Worm (Caenorhabditis elegans): ENCODE results near the gene K08F8.7.

K08F8.7 gene

ce11 chrII:8747939-8748352 lies 7.2 kb downstream of the K08F8.7 start (continued):
- TF ChIP-seq hlh-11 (tag; optimal IDR thresholded peaks at IDR 0.05) = peak; percentile 33
- TF ChIP-seq nhr-42 (GFP tag; IDR thresholded peaks at IDR 0.05) = no peak
- TF ChIP-seq nhr-25 (tag; optimal IDR thresholded peaks at IDR 0.05; ENCODE audit: borderline replicate concordance, insufficient read depth) = no peak
- TF ChIP-seq ceh-82 (tag; optimal IDR thresholded peaks at IDR 0.05) = no peak
- no peak for TF ChIP-seq daf-8 (GFP tag; IDR thresholded peaks at IDR 0.05)
- TF ChIP-seq spr-3 (GFP tag; optimal IDR thresholded peaks at IDR 0.05) = no peak
- TF ChIP-seq nhr-76 (tag; optimal IDR thresholded peaks at IDR 0.05) = no peak
- TF ChIP-seq daf-12 (tag; optimal IDR thresholded peaks at IDR 0.05) = no peak
- TF ChIP-seq ztf-7 (tag; optimal IDR thresholded peaks at IDR 0.05) = peak; percentile 10
- no peak for TF ChIP-seq unc-39 (tag; optimal IDR thresholded peaks at IDR 0.05)
- TF ChIP-seq nhr-48 (tag; optimal IDR thresholded peaks at IDR 0.05) = no peak
- TF ChIP-seq tra-1 (GFP tag; IDR thresholded peaks at IDR 0.05) = no peak
- no peak for TF ChIP-seq aly-2 (tag; optimal IDR thresholded peaks at IDR 0.05)
- TF ChIP-seq T20F7.1 (GFP tag; optimal IDR thresholded peaks at IDR 0.05) = no peak
- TF ChIP-seq skn-1 (tag; optimal IDR thresholded peaks at IDR 0.05) = no peak
- peak in 1 of 2 experiments; percentile 24 for TF ChIP-seq mdl-1 (tag; optimal IDR thresholded peaks at IDR 0.05)
- TF ChIP-seq madf-5 (GFP tag; IDR thresholded peaks at IDR 0.05) = no peak
- TF ChIP-seq nhr-28 (tag; optimal IDR thresholded peaks at IDR 0.05) = peak; percentile 38

- no peak for TF ChIP-seq ZK546.5 (tag; optimal IDR thresholded peaks at IDR 0.05)
- no peak; the same call in none of the 2 replicates for TF ChIP-seq ctbp-1 (GFP tag; IDR thresholded peaks at IDR 0.05)
- no peak for TF ChIP-seq F37D6.2 (tag; optimal IDR thresholded peaks at IDR 0.05)
- TF ChIP-seq ztf-11 (tag; optimal IDR thresholded peaks at IDR 0.05) = no peak
- peak; percentile 66; the same call in 1 of the 2 replicates for TF ChIP-seq Y75B8A.6 (GFP tag; IDR thresholded peaks at IDR 0.05)
- no peak for TF ChIP-seq saeg-2 (GFP tag; IDR thresholded peaks at IDR 0.05)
- peak in 1 of 2 experiments; percentile 6 for TF ChIP-seq mdl-1 (tag; optimal IDR thresholded peaks at IDR 0.05)
- peak; percentile 54 for TF ChIP-seq nhr-42 (GFP tag; IDR thresholded peaks at IDR 0.05)
- peak; percentile 8 to 61; a peak in 2 of 4 replicates for TF ChIP-seq madf-5 (GFP tag; IDR thresholded peaks at IDR 0.05)
- no peak for TF ChIP-seq vab-7 (GFP tag; IDR thresholded peaks at IDR 0.05)
- peak; percentile 14 for TF ChIP-seq rbr-2 (tag; optimal IDR thresholded peaks at IDR 0.05)
- peak; percentile 23 for TF ChIP-seq nhr-11 (tag; optimal IDR thresholded peaks at IDR 0.05)
- TF ChIP-seq spr-1 (tag; optimal IDR thresholded peaks at IDR 0.05) = peak; percentile 57
- TF ChIP-seq ama-1 (optimal IDR thresholded peaks at IDR 0.05) = peak; percentile 99
- TF ChIP-seq aha-1 (tag) = peak; percentile 93
- no peak; the same call in none of the 2 replicates for TF ChIP-seq php-3 (GFP tag; IDR thresholded peaks at IDR 0.05)
- TF ChIP-seq mdt-29 (GFP tag; IDR thresholded peaks at IDR 0.05) = peak; percentile 48; the same call in 1 of the 2 replicates
- no peak for TF ChIP-seq ceh-62 (tag; optimal IDR thresholded peaks at IDR 0.05)
- TF ChIP-seq nhr-237 (tag; optimal IDR thresholded peaks at IDR 0.05) = no peak
- TF ChIP-seq tag-97 (GFP tag; IDR thresholded peaks at IDR 0.05) = no peak
- TF ChIP-seq set-16 (GFP tag; IDR thresholded peaks at IDR 0.05) = no peak
- TF ChIP-seq lir-3 (tag; optimal IDR thresholded peaks at IDR 0.05) = no peak
- TF ChIP-seq tra-1 (GFP tag; IDR thresholded peaks at IDR 0.05) = peak; percentile 77; the same call in 1 of the 2 replicates
- no peak for TF ChIP-seq sdz-12 (GFP tag; optimal IDR thresholded peaks at IDR 0.05)
- TF ChIP-seq nhr-77 (tag; optimal IDR thresholded peaks at IDR 0.05) = peak; percentile 78
- TF ChIP-seq zfp-3 (GFP tag; conservative IDR thresholded peaks at IDR 0.05) = peak; percentile 96
- peak; percentile 14 for TF ChIP-seq mxl-3 (GFP tag; optimal IDR thresholded peaks at IDR 0.05)
- peak; percentile 71 for TF ChIP-seq arid-1 (GFP tag; conservative IDR thresholded peaks at IDR 0.05)
- peak; percentile 68 for TF ChIP-seq T20F7.1 (GFP tag; optimal IDR thresholded peaks at IDR 0.05)
- peak; percentile 22 for TF ChIP-seq gei-8 (GFP tag; optimal IDR thresholded peaks at IDR 0.05)
- no peak for TF ChIP-seq Y48G9A.11 (GFP tag; IDR thresholded peaks at IDR 0.05)
- no peak for TF ChIP-seq mxl-2 (GFP tag; conservative IDR thresholded peaks at IDR 0.05)
- TF ChIP-seq dmd-8 (GFP tag; IDR thresholded peaks at IDR 0.05) = no peak
- TF ChIP-seq pqm-1 (tag; optimal IDR thresholded peaks at IDR 0.05) = no peak
- TF ChIP-seq lsy-2 (tag; optimal IDR thresholded peaks at IDR 0.05) = peak; percentile 47 to 51
- no peak for TF ChIP-seq nhr-41 (GFP tag; IDR thresholded peaks at IDR 0.05)
- TF ChIP-seq skn-1 (tag; optimal IDR thresholded peaks at IDR 0.05) = no peak
- TF ChIP-seq attf-4 (tag; optimal IDR thresholded peaks at IDR 0.05) = no peak
These were observed 7.8 kb downstream of the K08F8.7 start for ce11 chrII:8747246-8747938.

All from whole organism, L4 larva.